Fruit fly (Drosophila melanogaster) whole organism, embryonic: ENCODE data around the gene CG7724.

Source experiments
- Abd-B ChIP-seq: fragments of 200-800 bp; sonication (Bioruptor generic); optimal IDR thresholded peaks from 2 replicates; lab custom pipeline; 2018; ENCODE audit warnings: missing biosample characterization, mild to moderate bottlenecking, missing genetic modification characterization, moderate library complexity
- CG10209 ChIP-seq: fragments of 200-800 bp; sonication (Bioruptor generic); optimal IDR thresholded peaks from 3 replicates; lab custom pipeline; 2017; ENCODE audit warnings: missing biosample characterization, mild to moderate bottlenecking, missing genetic modification characterization, missing genetic modification reagents
- CG11504 ChIP-seq: fragments of 200-800 bp; sonication (Bioruptor generic); optimal IDR thresholded peaks from 3 replicates; lab custom pipeline; 2019; ENCODE audit warnings: missing biosample characterization, mild to moderate bottlenecking, missing genetic modification characterization, moderate library complexity
- CG11695 ChIP-seq: fragments of 200-800 bp; sonication (Bioruptor generic); IDR thresholded peaks from 3 replicates; pipeline ENCODE4 v1.3.6; 2022; ENCODE audit warnings: missing biosample characterization, missing genetic modification characterization
- CG13296 ChIP-seq: fragments of 200-800 bp; sonication (Bioruptor generic); optimal IDR thresholded peaks from 3 replicates; lab custom pipeline; 2018; ENCODE audit warnings: missing biosample characterization, mild to moderate bottlenecking, missing genetic modification characterization
- CG13894 ChIP-seq: fragments of 200-800 bp; sonication (Bioruptor generic); optimal IDR thresholded peaks from 3 replicates; lab custom pipeline; 2018; ENCODE audit warnings: missing biosample characterization, mild to moderate bottlenecking, missing genetic modification characterization, moderate library complexity
- CG14014 ChIP-seq: fragments of 200-800 bp; sonication (Bioruptor generic); IDR thresholded peaks from 2 replicates; pipeline ENCODE4 v1.3.6; 2022; ENCODE audit warnings: missing biosample characterization, missing genetic modification characterization
- CG1603 ChIP-seq: fragments of 200-800 bp; sonication (Bioruptor generic); optimal IDR thresholded peaks from 2 replicates; lab custom pipeline; 2019; ENCODE audit warnings: missing biosample characterization, mild to moderate bottlenecking, missing genetic modification characterization, moderate library complexity
- CG16779 ChIP-seq: fragments of 200-800 bp; sonication (Bioruptor generic); IDR thresholded peaks from 2 replicates; pipeline ENCODE4 v1.3.6; 2022; ENCODE audit warnings: missing biosample characterization, missing genetic modification characterization
- CG16815 ChIP-seq: fragments of 200-800 bp; sonication (Bioruptor generic); optimal IDR thresholded peaks from 3 replicates; lab custom pipeline; 2017; ENCODE audit warnings: missing biosample characterization, mild to moderate bottlenecking, missing genetic modification characterization
- CG17359 ChIP-seq: fragments of 200-800 bp; sonication (Bioruptor generic); optimal IDR thresholded peaks from 3 replicates; lab custom pipeline; 2018; ENCODE audit warnings: missing biosample characterization, mild to moderate bottlenecking, missing genetic modification characterization, moderate library complexity
- CG18011 ChIP-seq: fragments of 200-800 bp; sonication (Bioruptor generic); optimal IDR thresholded peaks from 2 replicates; lab custom pipeline; 2017; ENCODE audit warnings: missing biosample characterization, missing genetic modification characterization, mild to moderate bottlenecking, moderate library complexity, missing genotype
- CG18262 ChIP-seq: fragments of 200-800 bp; optimal IDR thresholded peaks from 3 replicates; lab custom pipeline; 2019; ENCODE audit warnings: missing biosample characterization, mild to moderate bottlenecking, missing genetic modification characterization, moderate library complexity
- CG30403 ChIP-seq: fragments of 200-800 bp; sonication (Bioruptor generic); optimal IDR thresholded peaks from 3 replicates; lab custom pipeline; 2016; ENCODE audit warnings: missing biosample characterization, missing genetic modification characterization
- CG31224 ChIP-seq: fragments of 200-800 bp; sonication (Bioruptor generic); IDR thresholded peaks from 2 replicates; pipeline ENCODE4 v1.3.6; 2022; ENCODE audit warnings: missing biosample characterization, missing genetic modification characterization
- CG34422 ChIP-seq: fragments of 200-800 bp; sonication (Bioruptor generic); IDR thresholded peaks from 3 replicates; pipeline ENCODE4 v1.3.6; 2022; ENCODE audit warnings: missing biosample characterization, missing genetic modification characterization
- CG3726 ChIP-seq: fragments of 200-800 bp; sonication (Bioruptor generic); IDR thresholded peaks from 3 replicates; pipeline ENCODE4, ENCODE4 v1.3.6; 2022; ENCODE audit warnings: missing biosample characterization, missing genetic modification characterization
- CG4360 ChIP-seq: fragments of 200-800 bp; sonication (Bioruptor generic); IDR thresholded peaks from 2 replicates; pipeline ENCODE4 v1.3.6; 2022; ENCODE audit warnings: missing biosample characterization, missing genetic modification characterization
- CG5245 ChIP-seq: fragments of 200-800 bp; sonication (Bioruptor generic); optimal IDR thresholded peaks from 3 replicates; lab custom pipeline; 2016; ENCODE audit warnings: missing biosample characterization, missing genetic modification characterization
- CG6654 ChIP-seq: fragments of 200-800 bp; sonication (Bioruptor generic); optimal IDR thresholded peaks from 2 replicates; lab custom pipeline; 2017; ENCODE audit warnings: missing biosample characterization, mild to moderate bottlenecking, missing genetic modification characterization
- CG7357 ChIP-seq: fragments of 200-800 bp; sonication (Bioruptor generic); IDR thresholded peaks from 3 replicates; pipeline ENCODE4 v1.3.6; 2022; ENCODE audit warnings: missing biosample characterization, missing genetic modification characterization
- CG7786 ChIP-seq: fragments of 200-800 bp; sonication (Bioruptor generic); optimal IDR thresholded peaks from 2 replicates; lab custom pipeline; 2016; ENCODE audit warnings: missing biosample characterization, missing genetic modification characterization
- CG8290 ChIP-seq, 3 experiments: fragments of 200-800 bp; sonication (Bioruptor generic); optimal IDR thresholded peaks; 2 replicates each; lab custom pipeline; 2016 to 2019; ENCODE audit warnings: missing biosample characterization in 3 of 3, missing genetic modification characterization in 3 of 3, mild to moderate bottlenecking in 2 of 3, moderate library complexity in 1 of 3
- CG8944 ChIP-seq: fragments of 200-800 bp; sonication (Bioruptor generic); optimal IDR thresholded peaks from 3 replicates; lab custom pipeline; 2016; ENCODE audit warnings: missing biosample characterization, missing genetic modification characterization
- CG9817 ChIP-seq: fragments of 200-800 bp; sonication (Bioruptor generic); optimal IDR thresholded peaks from 2 replicates; lab custom pipeline; 2018; ENCODE audit warnings: missing biosample characterization, mild to moderate bottlenecking, missing genetic modification characterization, moderate library complexity
- CG9876 ChIP-seq: fragments of 200-800 bp; sonication (Bioruptor generic); optimal IDR thresholded peaks from 2 replicates; lab custom pipeline; 2016; ENCODE audit warnings: missing biosample characterization, missing genetic modification characterization
- Dref ChIP-seq: fragments of 200-800 bp; sonication (Bioruptor generic); IDR thresholded peaks from 2 replicates; pipeline ENCODE4 v1.3.6; 2022; ENCODE audit warnings: missing biosample characterization, missing genetic modification characterization
- E2f1 ChIP-seq: fragments of 200-800 bp; sonication (Bioruptor generic); IDR thresholded peaks from 2 replicates; pipeline ENCODE4 v1.3.6; 2022; ENCODE audit warnings: missing biosample characterization, missing genetic modification characterization
- E2f2 ChIP-seq: fragments of 200-800 bp; sonication (Bioruptor generic); IDR thresholded peaks from 2 replicates; pipeline ENCODE4 v1.3.6; 2022; ENCODE audit warnings: missing biosample characterization, missing genetic modification characterization
- GATAe ChIP-seq: fragments of 200-800 bp; sonication (Bioruptor generic); conservative IDR thresholded peaks from 2 replicates; pipeline ENCODE4 v1.3.6; 2022; ENCODE audit warnings: missing biosample characterization, missing genetic modification characterization
- NC2α ChIP-seq: fragments of 200-800 bp; sonication (Bioruptor generic); optimal IDR thresholded peaks from 2 replicates; lab custom pipeline; 2016; ENCODE audit warnings: missing biosample characterization, missing genetic modification characterization
- NK7.1 ChIP-seq: fragments of 200-800 bp; sonication (Bioruptor generic); optimal IDR thresholded peaks from 3 replicates; lab custom pipeline; 2016; ENCODE audit warnings: missing biosample characterization, missing genetic modification characterization
- Nf-YB ChIP-seq: fragments of 200-800 bp; sonication (Bioruptor generic); optimal IDR thresholded peaks from 3 replicates; lab custom pipeline; 2019; ENCODE audit warnings: missing biosample characterization, mild to moderate bottlenecking, missing genetic modification characterization, moderate library complexity
- Poxn ChIP-seq: fragments of 200-800 bp; sonication (Bioruptor generic); IDR thresholded peaks from 2 replicates; pipeline ENCODE4 v1.3.6; 2022; ENCODE audit warnings: missing biosample characterization, missing genetic modification characterization
- Ssrp ChIP-seq: fragments of 200-800 bp; sonication (Bioruptor generic); optimal IDR thresholded peaks from 2 replicates; lab custom pipeline; 2018; ENCODE audit warnings: missing biosample characterization, mild to moderate bottlenecking, missing genetic modification characterization, moderate library complexity
- ab ChIP-seq: fragments of 200-800 bp; sonication (Bioruptor generic); optimal IDR thresholded peaks from 2 replicates; lab custom pipeline; 2016; ENCODE audit warnings: missing biosample characterization, missing genetic modification characterization
- bowl ChIP-seq: fragments of 200-800 bp; sonication (Bioruptor generic); IDR thresholded peaks from 2 replicates; pipeline ENCODE4 v1.3.6; 2022; ENCODE audit warnings: missing biosample characterization, missing genetic modification characterization
- caup ChIP-seq: fragments of 200-800 bp; sonication (Bioruptor generic); optimal IDR thresholded peaks from 3 replicates; lab custom pipeline; 2017; ENCODE audit warnings: missing biosample characterization, mild to moderate bottlenecking, missing genetic modification characterization, moderate library complexity; ENCODE audit not compliant: severe bottlenecking
- dmrt11E ChIP-seq: fragments of 200-800 bp; sonication (Bioruptor generic); optimal IDR thresholded peaks from 3 replicates; lab custom pipeline; 2018; ENCODE audit warnings: missing biosample characterization, mild to moderate bottlenecking, missing genetic modification characterization, moderate library complexity
- fd3F ChIP-seq: fragments of 200-800 bp; sonication (Bioruptor generic); optimal IDR thresholded peaks from 2 replicates; lab custom pipeline; 2018; ENCODE audit warnings: missing biosample characterization, mild to moderate bottlenecking, missing genetic modification characterization, moderate library complexity
- fu2 ChIP-seq: fragments of 200-800 bp; sonication (Bioruptor generic); optimal IDR thresholded peaks from 2 replicates; lab custom pipeline; 2016; ENCODE audit warnings: missing biosample characterization, missing genetic modification characterization
- gsb ChIP-seq: fragments of 200-800 bp; sonication (Bioruptor generic); IDR thresholded peaks from 2 replicates; pipeline ENCODE4 v1.3.6; 2022; ENCODE audit warnings: missing biosample characterization, missing genetic modification characterization
- ham ChIP-seq: fragments of 200-800 bp; sonication (Bioruptor generic); IDR thresholded peaks from 2 replicates; pipeline ENCODE4 v1.3.6; 2022; ENCODE audit warnings: missing biosample characterization, missing genetic modification characterization
- hth ChIP-seq: fragments of >200 bp; optimal IDR thresholded peaks from 2 replicates; lab custom pipeline; 2017; ENCODE audit warnings: inconsistent platforms
- nerfin-2 ChIP-seq: fragments of 200-800 bp; sonication (Bioruptor generic); IDR thresholded peaks from 2 replicates; pipeline ENCODE4 v1.3.6; 2022; ENCODE audit warnings: missing biosample characterization, missing genetic modification characterization; ENCODE audit not compliant: partially characterized antibody
- org-1 ChIP-seq: fragments of 200-800 bp; sonication (Bioruptor generic); optimal IDR thresholded peaks from 2 replicates; lab custom pipeline; 2017; ENCODE audit warnings: missing biosample characterization, missing genetic modification characterization
- schlank ChIP-seq: fragments of 200-800 bp; sonication (Bioruptor generic); optimal IDR thresholded peaks from 2 replicates; lab custom pipeline; 2018; ENCODE audit warnings: missing biosample characterization, mild to moderate bottlenecking, missing genetic modification characterization
- tgo ChIP-seq: fragments of 200-800 bp; sonication (Bioruptor generic); IDR thresholded peaks from 3 replicates; pipeline ENCODE4 v1.3.6; 2022; ENCODE audit warnings: missing biosample characterization, missing genetic modification characterization
- yki ChIP-seq: fragments of >200 bp; optimal IDR thresholded peaks from 3 replicates; lab custom pipeline; 2018

Gene CG7724

DNA sequence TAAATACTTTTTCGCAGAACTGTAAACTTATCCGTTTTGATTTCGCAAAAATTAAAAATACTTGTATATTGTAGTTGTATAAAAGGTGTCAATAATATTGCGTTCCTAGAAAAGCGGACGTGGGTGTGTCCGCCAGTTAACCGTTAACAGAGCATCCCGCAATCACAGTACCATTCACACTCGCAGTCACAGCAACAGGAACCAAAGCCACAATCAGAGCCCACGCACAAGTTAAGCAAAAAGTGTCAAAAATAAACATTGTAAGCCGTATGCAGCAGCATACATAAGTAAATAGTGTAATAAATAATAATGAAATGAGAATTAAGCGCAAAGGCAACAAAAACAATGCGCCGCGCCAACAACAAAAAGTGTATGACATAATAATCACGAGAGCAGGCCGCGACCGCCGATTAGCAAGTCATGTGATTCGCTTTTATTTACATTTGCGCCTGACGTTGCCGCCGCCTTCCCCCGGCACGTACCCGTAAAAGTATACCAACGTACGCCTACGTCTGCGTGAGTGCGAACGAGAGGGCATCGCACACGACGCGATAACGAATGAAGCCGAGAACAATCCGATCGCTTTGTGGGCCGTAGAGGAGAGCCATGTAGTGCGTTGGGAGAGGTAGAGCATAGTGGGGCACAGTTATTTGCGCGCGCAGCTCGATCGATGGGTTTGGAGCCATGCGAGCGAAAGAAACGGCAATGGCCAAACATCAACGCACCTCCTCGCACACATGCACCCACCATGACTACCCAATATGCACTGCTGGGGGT is 45.5 kb upstream of the CG7724 start (continued):
- TF ChIP-seq CG4360, result peak; percentile 68
- TF ChIP-seq NK7.1 (GFP tag; lab: Kevin White, UChicago), result no peak
- TF ChIP-seq CG16815, result no peak
- no peak for TF ChIP-seq bowl
- TF ChIP-seq yki (lab: Kevin White, UChicago), result no peak
- peak; percentile 46 for TF ChIP-seq Nf-YB
- no peak for TF ChIP-seq ham (GFP tag; lab: Robert Waterston, UW)
- peak; percentile 87 for TF ChIP-seq CG13894 (tag; lab: Kevin White, UChicago)
- peak; percentile 52 for TF ChIP-seq Ssrp (tag; lab: Kevin White, UChicago)
- no peak for TF ChIP-seq Abd-B
- peak; percentile 14; the same call in 1 of the 2 replicates for TF ChIP-seq CG14014
- no peak for TF ChIP-seq CG18011 (GFP tag; lab: Kevin White, UChicago)
- peak; percentile 0 for TF ChIP-seq CG18262 (tag; lab: Kevin White, UChicago)
- TF ChIP-seq CG3726 (GFP tag; lab: Robert Waterston, UW), result no peak
- TF ChIP-seq caup (GFP tag; lab: Kevin White, UChicago), result peak; percentile 33
- no peak for TF ChIP-seq CG7786 (GFP tag; lab: Kevin White, UChicago)
- peak; percentile 71; the same call in 1 of the 3 replicates for TF ChIP-seq CG34422 (GFP tag; lab: Robert Waterston, UW)
- TF ChIP-seq Dref (GFP tag; lab: Robert Waterston, UW), result 0 out of 2 replicates have a peak, but pooled peaks have one; percentile 24
- peak; percentile 29; the same call in 2 of the 3 replicates for TF ChIP-seq tgo
- peak; percentile 22 for TF ChIP-seq CG9817 (tag; lab: Kevin White, UChicago)
- no peak for TF ChIP-seq hth (lab: Kevin White, UChicago)
- TF ChIP-seq CG8290 (GFP tag; optimal IDR thresholded peaks at IDR 0.05; lab: Kevin White, UChicago), result peak; percentile 39
- peak; percentile 10 to 87 for TF ChIP-seq CG8290 (tag; optimal IDR thresholded peaks at IDR 0.05; lab: Kevin White, UChicago)
- TF ChIP-seq CG5245 (GFP tag; lab: Kevin White, UChicago), result no peak
- no peak; the same call in 1 of the 2 replicates for TF ChIP-seq E2f2 (GFP tag; lab: Robert Waterston, UW)
- TF ChIP-seq CG1603 (tag; lab: Kevin White, UChicago), result peak; percentile 34
- 0 out of 2 replicates have a peak, but pooled peaks have one; percentile 20 for TF ChIP-seq CG16779 (GFP tag; lab: Robert Waterston, UW)
- peak; percentile 13 for TF ChIP-seq fu2 (GFP tag; lab: Kevin White, UChicago)
- TF ChIP-seq CG30403 (GFP tag; lab: Kevin White, UChicago), result peak; percentile 48
- TF ChIP-seq CG9876 (GFP tag; lab: Kevin White, UChicago), result no peak
- no peak for TF ChIP-seq CG6654 (GFP tag; lab: Kevin White, UChicago)
- TF ChIP-seq fd3F (GFP tag; lab: Kevin White, UChicago), result no peak
- no peak for TF ChIP-seq NC2α
- peak; percentile 25 for TF ChIP-seq ab
- TF ChIP-seq org-1, result peak; percentile 9
- TF ChIP-seq E2f1 (GFP tag; lab: Robert Waterston, UW), result peak; percentile 69
- no peak for TF ChIP-seq Poxn (GFP tag; lab: Robert Waterston, UW)
- TF ChIP-seq CG17359, result peak; percentile 46
- TF ChIP-seq gsb, result 0 out of 2 replicates have a peak, but pooled peaks have one; percentile 33
- TF ChIP-seq schlank (tag; lab: Kevin White, UChicago), result no peak
- peak; percentile 89 for TF ChIP-seq GATAe (GFP tag; lab: Robert Waterston, UW)
- TF ChIP-seq CG8944 (GFP tag; lab: Kevin White, UChicago), result no peak
- TF ChIP-seq CG11695 (GFP tag; lab: Robert Waterston, UW), result peak; percentile 50; the same call in 2 of the 3 replicates
- TF ChIP-seq CG31224 (GFP tag; lab: Robert Waterston, UW), result no peak
- no peak for TF ChIP-seq CG7357 (GFP tag; lab: Robert Waterston, UW)
- TF ChIP-seq dmrt11E, result no peak
- peak; percentile 62 for TF ChIP-seq CG13296 (GFP tag; lab: Kevin White, UChicago)
- no peak for TF ChIP-seq nerfin-2
- TF ChIP-seq CG11504 (tag; lab: Kevin White, UChicago), result peak; percentile 63
- peak; percentile 54 for TF ChIP-seq CG10209
